Worm (Caenorhabditis elegans) whole organism, L1 larva: ENCODE data around the gene T13A10.1.

Experiments
- C04F5.9 ChIP-seq: sonication (generic microtip); optimal IDR thresholded peaks from 2 replicates; lab custom pipeline; 2016; ENCODE audit warnings: missing genetic modification characterization, missing compliant biosample characterization
- C16A3.4 ChIP-seq: fragments of 150-350 bp; optimal IDR thresholded peaks from 2 replicates; lab custom pipeline; 2014; ENCODE audit warnings: missing biosample characterization, missing genetic modification characterization
- ceh-82 ChIP-seq, 3 experiments: fragments of 150-350 bp in 1 of 3; sonication (generic microtip) in 2 of 3; optimal IDR thresholded peaks; 2 replicates each; lab custom pipeline; 2014 to 2017; ENCODE audit warnings: missing biosample characterization in 3 of 3, missing genetic modification characterization in 3 of 3
- ceh-88 ChIP-seq: fragments of 200-800 bp; sonication (Bioruptor generic); IDR thresholded peaks from 2 replicates; pipeline ENCODE4 v1.3.6; 2022; ENCODE audit warnings: missing genetic modification characterization, missing compliant biosample characterization
- dpl-1 ChIP-seq, 3 experiments: fragments of 150-350 bp in 2 of 3; sonication (generic microtip) in 1 of 3; optimal IDR thresholded peaks; 2 replicates each; lab custom pipeline; 2014 to 2017; ENCODE audit warnings: missing biosample characterization in 3 of 3, missing genetic modification characterization in 3 of 3, missing genetic modification reagents in 3 of 3
- dsc-1 ChIP-seq: sonication (generic microtip); optimal IDR thresholded peaks from 2 replicates; lab custom pipeline; 2016; ENCODE audit warnings: mild to moderate bottlenecking, missing genetic modification characterization, missing compliant biosample characterization
- efl-1 ChIP-seq, 4 experiments: fragments of 150-350 bp; optimal IDR thresholded peaks in 3 of 4; peaks in 1 of 4; 1 replicate in 1 of 4; 2 replicates in 3 of 4; lab custom pipeline; 2014; ENCODE audit warnings: missing biosample characterization in 2 of 4, missing genetic modification characterization in 2 of 4, missing genetic modification reagents in 2 of 4
- efl-3 ChIP-seq: fragments of 200-800 bp; sonication (Bioruptor generic); optimal IDR thresholded peaks from 2 replicates; lab custom pipeline; 2018; ENCODE audit warnings: mild to moderate bottlenecking, missing genetic modification characterization, missing compliant biosample characterization
- egl-13 ChIP-seq: sonication (generic microtip); optimal IDR thresholded peaks from 2 replicates; lab custom pipeline; 2016; ENCODE audit warnings: missing genotype, missing genetic modification reagents, missing genetic modification characterization, missing compliant biosample characterization
- elt-2 ChIP-seq: sonication (generic microtip); optimal IDR thresholded peaks from 2 replicates; lab custom pipeline; 2016; ENCODE audit warnings: missing genetic modification characterization, mild to moderate bottlenecking, inconsistent platforms, missing compliant biosample characterization, missing genetic modification reagents
- ets-5 ChIP-seq: fragments of 200-800 bp; sonication (Bioruptor generic); IDR thresholded peaks from 2 replicates; pipeline ENCODE4 v1.3.6; 2022; ENCODE audit warnings: missing genetic modification characterization, missing compliant biosample characterization
- fkh-8 ChIP-seq: sonication (generic microtip); optimal IDR thresholded peaks from 2 replicates; lab custom pipeline; 2016; ENCODE audit warnings: mild to moderate bottlenecking, missing genetic modification characterization, missing compliant biosample characterization
- grh-1 ChIP-seq: fragments of 200-800 bp; sonication (Bioruptor generic); IDR thresholded peaks from 2 replicates; pipeline ENCODE4 v1.3.6; 2022; ENCODE audit warnings: missing genetic modification reagents, missing genetic modification characterization, missing compliant biosample characterization
- hpl-2 ChIP-seq: fragments of 150-350 bp; optimal IDR thresholded peaks from 2 replicates; lab custom pipeline; 2014; ENCODE audit warnings: missing biosample characterization, missing genetic modification reagents, missing genetic modification characterization
- isw-1 ChIP-seq: fragments of 200-800 bp; sonication (Bioruptor generic); IDR thresholded peaks from 2 replicates; pipeline ENCODE4 v1.3.6; 2022; ENCODE audit warnings: missing genetic modification characterization, missing compliant biosample characterization
- lin-14 ChIP-seq: fragments of 200-800 bp; sonication (Bioruptor generic); optimal IDR thresholded peaks from 2 replicates; lab custom pipeline; 2018; ENCODE audit warnings: mild to moderate bottlenecking, missing genetic modification characterization, moderate library complexity, missing compliant biosample characterization
- lin-35 ChIP-seq, 2 experiments: fragments of 150-350 bp; optimal IDR thresholded peaks; 2 replicates each; lab custom pipeline; 2014; ENCODE audit warnings: missing biosample characterization in 2 of 2, missing genetic modification characterization in 2 of 2, missing genetic modification reagents in 2 of 2
- lir-3 ChIP-seq: sonication (generic microtip); optimal IDR thresholded peaks from 2 replicates; lab custom pipeline; 2016; ENCODE audit warnings: mild to moderate bottlenecking, missing genetic modification characterization, moderate library complexity, missing compliant biosample characterization; ENCODE audit not compliant: poor library complexity
- lsy-2 ChIP-seq, 2 experiments: fragments of 150-350 bp; optimal IDR thresholded peaks; 2 replicates each; lab custom pipeline; 2014; ENCODE audit warnings: missing biosample characterization in 2 of 2, missing genetic modification characterization in 2 of 2
- mef-2 ChIP-seq: fragments of 150-350 bp; optimal IDR thresholded peaks from 2 replicates; lab custom pipeline; 2014; ENCODE audit warnings: missing biosample characterization, missing genetic modification characterization
- nhr-11 ChIP-seq: fragments of 150-350 bp; optimal IDR thresholded peaks from 2 replicates; lab custom pipeline; 2014; ENCODE audit warnings: missing biosample characterization, missing genetic modification characterization
- nhr-47 ChIP-seq: sonication (generic microtip); optimal IDR thresholded peaks from 2 replicates; lab custom pipeline; 2016; ENCODE audit warnings: mild to moderate bottlenecking, missing genetic modification characterization, moderate library complexity, missing compliant biosample characterization
- nhr-71 ChIP-seq: sonication (generic microtip); optimal IDR thresholded peaks from 2 replicates; lab custom pipeline; 2016; ENCODE audit warnings: mild to moderate bottlenecking, missing genetic modification characterization, moderate library complexity, missing compliant biosample characterization
- nhr-76 ChIP-seq: sonication (generic microtip); optimal IDR thresholded peaks from 2 replicates; lab custom pipeline; 2017; ENCODE audit warnings: missing biosample characterization, missing genetic modification characterization
- nhr-77 ChIP-seq: fragments of 150-350 bp; optimal IDR thresholded peaks from 2 replicates; lab custom pipeline; 2014; ENCODE audit warnings: missing biosample characterization, missing genetic modification characterization
- pqm-1 ChIP-seq: sonication (generic microtip); optimal IDR thresholded peaks from 3 replicates; lab custom pipeline; 2017; ENCODE audit warnings: missing biosample characterization, missing genetic modification characterization
- swsn-7 ChIP-seq: sonication (generic microtip); optimal IDR thresholded peaks from 2 replicates; lab custom pipeline; 2016; ENCODE audit warnings: missing genetic modification characterization, missing compliant biosample characterization
- tbx-2 ChIP-seq: sonication (generic microtip); optimal IDR thresholded peaks from 2 replicates; lab custom pipeline; 2016; ENCODE audit warnings: missing genetic modification characterization, missing compliant biosample characterization
- unc-30 ChIP-seq: sonication (generic microtip); optimal IDR thresholded peaks from 2 replicates; lab custom pipeline; 2017; ENCODE audit warnings: missing biosample characterization, missing genetic modification characterization
- unc-86 ChIP-seq: sonication (generic microtip); optimal IDR thresholded peaks from 2 replicates; lab custom pipeline; 2016; ENCODE audit warnings: missing genetic modification characterization, missing compliant biosample characterization
- unc-98 ChIP-seq: fragments of 200-800 bp; sonication (Bioruptor generic); IDR thresholded peaks from 2 replicates; pipeline ENCODE4 v1.3.6; 2022; ENCODE audit warnings: missing genetic modification characterization, missing compliant biosample characterization
- xbp-1 ChIP-seq: sonication (generic microtip); optimal IDR thresholded peaks from 2 replicates; lab custom pipeline; 2016; ENCODE audit warnings: missing genetic modification characterization, missing compliant biosample characterization
- zip-4 ChIP-seq: fragments of 200-800 bp; sonication (Bioruptor generic); optimal IDR thresholded peaks from 2 replicates; lab custom pipeline; 2018; ENCODE audit warnings: mild to moderate bottlenecking, missing genetic modification characterization, moderate library complexity, missing compliant biosample characterization
- ztf-11 ChIP-seq, 2 experiments: sonication (generic microtip); optimal IDR thresholded peaks; 2 replicates each; lab custom pipeline; 2016 to 2017; ENCODE audit warnings: missing genetic modification characterization in 2 of 2, missing biosample characterization in 1 of 2, missing compliant biosample characterization in 1 of 2

Gene T13A10.1

DNA sequence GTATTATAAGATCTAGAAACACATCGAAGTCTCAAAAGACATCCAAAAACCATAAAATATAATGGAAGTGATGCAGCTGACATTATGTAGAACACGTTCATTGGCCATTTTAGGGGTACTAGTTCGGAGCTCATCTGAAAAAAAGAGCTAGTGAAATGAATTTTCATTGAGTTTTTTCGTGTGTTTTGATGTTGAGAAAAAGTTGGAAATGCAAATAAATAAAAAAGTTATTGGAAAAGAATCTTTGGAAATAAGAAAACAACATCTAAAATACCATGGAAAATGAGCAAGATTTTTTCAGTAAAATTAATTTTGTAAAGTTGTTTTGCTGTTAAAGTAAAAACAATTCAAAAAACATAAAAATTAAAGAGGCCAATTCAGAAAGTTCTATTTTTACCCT lies 14.9 kb downstream of the T13A10.1 start, which contains the start of gene srv-24:
TSS of gene srv-24 (minus strand) at position 101 of the 400 bp plus-strand sequence.
- TF ChIP-seq efl-3 = no peak
- TF ChIP-seq fkh-8 (tag; lab: Kevin White, UChicago) = no peak
- no peak for TF ChIP-seq nhr-77 (tag; lab: Kevin White, UChicago)
- TF ChIP-seq nhr-76 (tag; lab: Kevin White, UChicago) = no peak
- no peak for TF ChIP-seq isw-1 (GFP tag; lab: Robert Waterston, UW)
- no peak for TF ChIP-seq lsy-2 (tag; optimal IDR thresholded peaks at IDR 0.05; lab: Kevin White, UChicago)
- TF ChIP-seq ets-5 = no peak
- no peak for TF ChIP-seq nhr-11 (tag; lab: Kevin White, UChicago)
- TF ChIP-seq lir-3 (tag; lab: Kevin White, UChicago) = no peak
- TF ChIP-seq unc-98 (GFP tag; lab: Robert Waterston, UW) = no peak

DNA sequence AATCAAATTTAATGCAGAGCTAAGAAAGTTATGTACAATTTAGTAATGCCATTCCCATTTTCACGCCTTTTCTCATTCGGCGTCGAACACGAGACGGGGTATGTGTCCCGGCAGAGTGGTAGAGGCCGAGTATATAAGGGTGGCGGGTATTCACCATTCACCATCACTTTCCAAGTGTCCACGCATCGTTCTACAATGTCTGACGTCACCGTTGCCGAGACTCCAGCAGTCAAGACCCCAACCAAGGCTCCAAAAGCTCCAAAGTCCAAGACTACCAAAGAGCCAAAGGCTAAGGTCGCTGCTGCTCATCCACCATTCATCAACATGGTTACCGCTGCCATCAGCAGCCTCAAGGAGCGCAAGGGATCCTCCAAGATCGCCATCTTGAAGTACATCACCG lies 18.2 kb downstream of the T13A10.1 start, which contains the start of gene hil-2:
TSS of gene hil-2 (plus strand) at position 160 of the 400 bp plus-strand sequence.
- TF ChIP-seq isw-1 (GFP tag; lab: Robert Waterston, UW) (no peak), dpl-1 (GFP tag; optimal IDR thresholded peaks at IDR 0.05; lab: Kevin White, UChicago) (peak in 1 of 3 experiments; percentile 13), zip-4 (no peak), C04F5.9 (tag; lab: Kevin White, UChicago) (no peak), nhr-71 (tag; lab: Kevin White, UChicago) (peak; percentile 17), C16A3.4 (peak; percentile 4), nhr-47 (tag; lab: Kevin White, UChicago) (peak; percentile 23), pqm-1 (tag; lab: Kevin White, UChicago) (no peak), xbp-1 (tag; lab: Kevin White, UChicago) (no peak), unc-30 (no peak), grh-1 (GFP tag; lab: Robert Waterston, UW) (0 out of 2 replicates have a peak, but pooled peaks have one; percentile 31), ceh-88 (GFP tag; lab: Robert Waterston, UW) (no peak), lin-14 (no peak), efl-1 (optimal IDR thresholded peaks at IDR 0.05; lab: Kevin White, UChicago) (peak in 1 of 2 experiments; percentile 23), efl-1 (GFP tag; optimal IDR thresholded peaks at IDR 0.05 in 1 of 2; lab: Kevin White, UChicago) (no peak), lin-35 (GFP tag; optimal IDR thresholded peaks at IDR 0.05; lab: Kevin White, UChicago) (no peak), ceh-82 (tag; optimal IDR thresholded peaks at IDR 0.05; lab: Kevin White, UChicago) (peak in 1 of 3 experiments; percentile 44), dsc-1 (tag; lab: Kevin White, UChicago) (no peak), swsn-7 (tag; lab: Kevin White, UChicago) (peak; percentile 40), unc-86 (tag; lab: Kevin White, UChicago) (peak; percentile 23), ztf-11 (tag; optimal IDR thresholded peaks at IDR 0.05; lab: Kevin White, UChicago) (peak in 1 of 2 experiments; percentile 4), hpl-2 (GFP tag; lab: Kevin White, UChicago) (no peak)
- TF ChIP-seq, all 84 proteins: peak for 10

DNA sequence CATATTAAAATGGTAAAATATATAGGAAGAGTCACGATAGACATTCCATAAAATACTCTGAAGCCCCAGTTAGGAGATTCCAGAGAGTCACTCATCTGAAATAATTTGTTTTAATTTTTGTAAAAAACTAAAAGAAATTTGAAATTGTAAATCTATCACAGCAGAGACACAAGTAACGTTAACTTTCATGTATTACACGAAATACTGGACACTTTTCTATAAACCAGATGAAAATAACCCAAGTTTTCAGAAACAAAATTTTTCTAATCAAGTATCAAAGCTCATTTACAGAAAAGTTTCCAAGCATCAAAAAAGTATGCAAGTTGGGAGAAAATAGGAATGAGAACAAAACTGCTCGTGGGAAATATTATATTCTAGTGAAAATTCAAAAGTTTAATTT lies 22.4 kb downstream of the T13A10.1 start, which contains the start of gene srv-27:
TSS of gene srv-27 (minus strand) at position 101 of the 400 bp plus-strand sequence.
- TF ChIP-seq mef-2 (no peak), fkh-8 (tag; lab: Kevin White, UChicago) (peak; percentile 16)

DNA sequence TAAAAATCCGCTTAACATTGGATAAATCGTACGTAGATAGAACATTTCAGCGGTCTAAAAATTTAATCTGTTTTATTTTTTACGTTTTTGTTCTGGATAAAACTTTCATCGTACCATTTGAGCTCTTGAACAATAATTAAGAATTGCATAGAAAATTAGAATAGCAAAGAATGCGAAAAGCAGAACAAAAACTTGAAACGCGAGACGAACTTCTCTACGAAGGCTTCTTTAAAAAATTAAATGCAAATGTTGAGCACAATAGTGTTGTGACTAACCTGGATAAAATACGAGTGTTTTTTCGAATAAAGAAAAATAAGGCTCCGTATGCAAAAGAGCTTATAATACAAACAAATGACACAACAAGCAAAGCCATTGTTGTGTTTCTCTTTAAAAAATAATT lies 23.6 kb downstream of the T13A10.1 start:
- TF ChIP-seq dpl-1 (GFP tag; optimal IDR thresholded peaks at IDR 0.05; lab: Kevin White, UChicago) (no peak), tbx-2 (tag; lab: Kevin White, UChicago) (no peak), efl-3 (no peak), elt-2 (no peak), efl-1 (optimal IDR thresholded peaks at IDR 0.05; lab: Kevin White, UChicago) (no peak), efl-1 (GFP tag; optimal IDR thresholded peaks at IDR 0.05 in 1 of 2; lab: Kevin White, UChicago) (no peak), lin-14 (no peak), ets-5 (no peak), egl-13 (tag; lab: Kevin White, UChicago) (no peak)
